Worm (Caenorhabditis elegans): ENCODE measurements around the gene C18A11.1.
A peak's percentile ranks its signal among the peaks of the same experiment; 100 is the strongest.

The C18A11.1 gene

ce11 chrX:8078374-8078773 lies 9.2 kb downstream of the C18A11.1 start (continued):
- TF ChIP-seq D1046.2 (GFP tag; IDR thresholded peaks at IDR 0.05) (no peak), fkh-10 (GFP tag; optimal IDR thresholded peaks at IDR 0.05) (no peak), ceh-82 (tag; optimal IDR thresholded peaks at IDR 0.05) (no peak), ceh-20 (GFP tag; IDR thresholded peaks at IDR 0.05) (no peak), vab-7 (GFP tag; IDR thresholded peaks at IDR 0.05) (no peak), F44E2.7 (GFP tag; IDR thresholded peaks at IDR 0.05) (no peak), arid-1 (GFP tag; conservative IDR thresholded peaks at IDR 0.05) (no peak), Y48G9A.11 (GFP tag; IDR thresholded peaks at IDR 0.05) (no peak), Y75B8A.6 (GFP tag; IDR thresholded peaks at IDR 0.05) (no peak), Y105C5A.15 (GFP tag; IDR thresholded peaks at IDR 0.05) (no peak), hlh-11 (tag; optimal IDR thresholded peaks at IDR 0.05) (no peak), dmd-8 (GFP tag; IDR thresholded peaks at IDR 0.05) (no peak), unc-62 (GFP tag; optimal IDR thresholded peaks at IDR 0.05 in 1 of 2) (no peak), unc-62 (tag; optimal IDR thresholded peaks at IDR 0.05) (no peak), zfp-2 (tag; optimal IDR thresholded peaks at IDR 0.05) (no peak)

- TF ChIP-seq F49E8.2 (tag; optimal IDR thresholded peaks at IDR 0.05; ENCODE audit: borderline replicate concordance) (no peak), aha-1 (tag) (peak; percentile 71), ceh-62 (tag; optimal IDR thresholded peaks at IDR 0.05) (no peak), rbr-2 (tag; optimal IDR thresholded peaks at IDR 0.05) (no peak), ZK546.5 (tag; optimal IDR thresholded peaks at IDR 0.05) (no peak), F10B5.3 (tag; optimal IDR thresholded peaks at IDR 0.05) (no peak), Y48G9A.11 (GFP tag; IDR thresholded peaks at IDR 0.05) (no peak), zfp-3 (GFP tag; conservative IDR thresholded peaks at IDR 0.05) (no peak), pqm-1 (tag; optimal IDR thresholded peaks at IDR 0.05) (peak; percentile 52), nhr-28 (tag; optimal IDR thresholded peaks at IDR 0.05) (no peak), skn-1 (tag; optimal IDR thresholded peaks at IDR 0.05) (no peak), lir-3 (tag; optimal IDR thresholded peaks at IDR 0.05) (no peak), mdt-29 (GFP tag; IDR thresholded peaks at IDR 0.05) (no peak), nhr-25 (tag; optimal IDR thresholded peaks at IDR 0.05; ENCODE audit: borderline replicate concordance, insufficient read depth) (no peak), vab-7 (GFP tag; IDR thresholded peaks at IDR 0.05) (no peak), egl-43 (GFP tag; IDR thresholded peaks at IDR 0.05) (no peak), mes-2 (tag; optimal IDR thresholded peaks at IDR 0.05; ENCODE audit: poor library complexity, severe bottlenecking) (no peak), daf-12 (tag; optimal IDR thresholded peaks at IDR 0.05) (no peak), unc-62 (GFP tag; optimal IDR thresholded peaks at IDR 0.05 in 1 of 2) (peak in 1 of 2 experiments; percentile 7), unc-62 (tag; optimal IDR thresholded peaks at IDR 0.05) (no peak), nhr-77 (tag; optimal IDR thresholded peaks at IDR 0.05) (no peak), fos-1 (tag; optimal IDR thresholded peaks at IDR 0.05) (no peak), dve-1 (tag; optimal IDR thresholded peaks at IDR 0.05; ENCODE audit: insufficient read depth) (peak; percentile 55), nhr-111 (GFP tag; optimal IDR thresholded peaks at IDR 0.05) (no peak), hlh-30 (tag; optimal IDR thresholded peaks at IDR 0.05; ENCODE audit: insufficient read depth) (no peak), attf-4 (tag; optimal IDR thresholded peaks at IDR 0.05) (no peak), dpl-1 (GFP tag; optimal IDR thresholded peaks at IDR 0.05) (no peak), hif-1 (tag; optimal IDR thresholded peaks at IDR 0.05) (peak in 1 of 2 experiments; percentile 37), lin-15B (tag; optimal IDR thresholded peaks at IDR 0.05) (no peak), lin-13 (GFP tag; optimal IDR thresholded peaks at IDR 0.05) (no peak), php-3 (GFP tag; IDR thresholded peaks at IDR 0.05) (0 out of 2 replicates have a peak, but pooled peaks have one; percentile 17), cey-2 (tag; optimal IDR thresholded peaks at IDR 0.05; ENCODE audit: borderline replicate concordance, insufficient read depth) (no peak), dmd-6 (GFP tag; IDR thresholded peaks at IDR 0.05) (0 out of 2 replicates have a peak, but pooled peaks have one; percentile 21), ZK337.2 (GFP tag; IDR thresholded peaks at IDR 0.05) (no peak), pha-4 (GFP tag; IDR thresholded peaks at IDR 0.05) (no peak), pha-4 (tag; optimal IDR thresholded peaks at IDR 0.05) (no peak), ztf-7 (tag; optimal IDR thresholded peaks at IDR 0.05) (no peak), snpc-1.2 (GFP tag; IDR thresholded peaks at IDR 0.05) (no peak), daf-8 (GFP tag; IDR thresholded peaks at IDR 0.05) (no peak), nhr-42 (GFP tag; IDR thresholded peaks at IDR 0.05) (no peak)
These were observed 9.8 kb downstream of the C18A11.1 start for ce11 chrX:8078899-8079298.
